Worm (Caenorhabditis elegans): ENCODE data around the gene K05F1.6.
"Not testable (repeated sequence)": the region's sequence is repeated elsewhere in the genome, so short reads cannot be mapped to it uniquely, and the experiment has no call there.

- not testable (repeated sequence) for TF ChIP-seq ama-1 (optimal IDR thresholded peaks at IDR 0.05); pha-4 (tag; optimal IDR thresholded peaks at IDR 0.05); egl-27 (tag; optimal IDR thresholded peaks at IDR 0.05); ztf-11 (tag; optimal IDR thresholded peaks at IDR 0.05)
Observed at ce11 chrII:5757656-5758055, 24.7 kb upstream of the K05F1.6 start, which contains the start of the genes F10C1.3 and F10C1.23.
